Fruit fly (Drosophila melanogaster) whole organism, pupa: ENCODE measurements around the gene Gr28a.

ENCODE experiments used
- CG10348 ChIP-seq: fragments of 200-800 bp; sonication (Bioruptor generic); IDR thresholded peaks from 2 replicates; pipeline ENCODE4 v1.3.6; 2022; ENCODE audit warnings: missing biosample characterization, missing genetic modification characterization
- CG12605 ChIP-seq: fragments of 200-800 bp; sonication (Bioruptor generic); IDR thresholded peaks from 2 replicates; pipeline ENCODE4 v1.3.6; 2022; ENCODE audit warnings: missing biosample characterization, missing genetic modification characterization
- CG13204 ChIP-seq: fragments of 200-800 bp; sonication (Bioruptor generic); optimal IDR thresholded peaks from 2 replicates; lab custom pipeline; 2018; ENCODE audit warnings: missing biosample characterization, mild to moderate bottlenecking, missing genetic modification characterization, moderate library complexity
- CG14655 ChIP-seq: fragments of 200-800 bp; sonication (Bioruptor generic); optimal IDR thresholded peaks from 3 replicates; lab custom pipeline; 2017; ENCODE audit warnings: mild to moderate bottlenecking, missing biosample characterization, missing genetic modification reagents, missing genetic modification characterization
- CG15710 ChIP-seq: fragments of 200-800 bp; sonication (Bioruptor generic); optimal IDR thresholded peaks from 2 replicates; lab custom pipeline; 2018; ENCODE audit warnings: missing biosample characterization, mild to moderate bottlenecking, missing genetic modification characterization, moderate library complexity
- CG17806 ChIP-seq: fragments of 200-800 bp; sonication (Bioruptor generic); optimal IDR thresholded peaks from 2 replicates; lab custom pipeline; 2018; ENCODE audit warnings: missing biosample characterization, mild to moderate bottlenecking, missing genetic modification characterization, moderate library complexity
- CG32121 ChIP-seq: fragments of 200-800 bp; sonication (Bioruptor generic); IDR thresholded peaks from 2 replicates; pipeline ENCODE4 v1.3.6; 2022; ENCODE audit warnings: missing biosample characterization, missing genetic modification characterization
- CG34367 ChIP-seq: fragments of 200-800 bp; sonication (Bioruptor generic); optimal IDR thresholded peaks from 2 replicates; lab custom pipeline; 2018; ENCODE audit warnings: missing biosample characterization, mild to moderate bottlenecking, missing genetic modification characterization
- CG4496 ChIP-seq: fragments of 200-800 bp; sonication (Bioruptor generic); IDR thresholded peaks from 3 replicates; pipeline ENCODE4 v1.3.6; 2022; ENCODE audit warnings: missing biosample characterization, missing genetic modification characterization
- CG8159 ChIP-seq: fragments of 200-800 bp; sonication (Bioruptor generic); optimal IDR thresholded peaks from 3 replicates; lab custom pipeline; 2018; ENCODE audit warnings: missing biosample characterization, mild to moderate bottlenecking, missing genetic modification characterization, moderate library complexity
- CG8301 ChIP-seq: fragments of 200-800 bp; sonication (Bioruptor generic); optimal IDR thresholded peaks from 2 replicates; lab custom pipeline; 2018; ENCODE audit warnings: missing biosample characterization, mild to moderate bottlenecking, missing genetic modification characterization
- CG9948 ChIP-seq: fragments of 200-800 bp; sonication (Bioruptor generic); optimal IDR thresholded peaks from 2 replicates; lab custom pipeline; 2018; ENCODE audit warnings: missing biosample characterization, mild to moderate bottlenecking, missing genetic modification characterization, moderate library complexity
- D1 ChIP-seq: fragments of 200-800 bp; sonication (Bioruptor generic); optimal IDR thresholded peaks from 2 replicates; lab custom pipeline; 2018; ENCODE audit warnings: missing biosample characterization, mild to moderate bottlenecking, missing genetic modification characterization, moderate library complexity
- EcR ChIP-seq: fragments of 200-800 bp; sonication (Bioruptor generic); optimal IDR thresholded peaks from 3 replicates; lab custom pipeline; 2019; ENCODE audit warnings: missing biosample characterization, missing genetic modification characterization, mild to moderate bottlenecking, moderate library complexity, missing genetic modification reagents
- Ets98B ChIP-seq: fragments of 200-800 bp; sonication (Bioruptor generic); IDR thresholded peaks from 2 replicates; pipeline ENCODE4 v1.3.6; 2022; ENCODE audit warnings: missing biosample characterization, missing genetic modification characterization
- Pif1A ChIP-seq: fragments of 200-800 bp; sonication (Bioruptor generic); optimal IDR thresholded peaks from 3 replicates; lab custom pipeline; 2016; ENCODE audit warnings: missing biosample characterization, missing genetic modification characterization
- Pif1B ChIP-seq: fragments of 200-800 bp; sonication (Bioruptor generic); optimal IDR thresholded peaks from 3 replicates; lab custom pipeline; 2016; ENCODE audit warnings: missing biosample characterization, missing genetic modification characterization
- Snoo ChIP-seq: fragments of 200-800 bp; sonication (Bioruptor generic); optimal IDR thresholded peaks from 3 replicates; lab custom pipeline; 2017; ENCODE audit warnings: missing biosample characterization, mild to moderate bottlenecking, missing genetic modification characterization, inconsistent platforms
- fd96Ca ChIP-seq: fragments of 200-800 bp; sonication (Bioruptor generic); IDR thresholded peaks from 3 replicates; pipeline ENCODE4 v1.3.6; 2022; ENCODE audit warnings: missing biosample characterization, missing genetic modification characterization
- gl ChIP-seq: fragments of 200-800 bp; sonication (Bioruptor generic); optimal IDR thresholded peaks from 2 replicates; lab custom pipeline; 2018; ENCODE audit warnings: missing biosample characterization, mild to moderate bottlenecking, missing genetic modification characterization
- rn ChIP-seq: fragments of 200-800 bp; sonication (Bioruptor generic); IDR thresholded peaks from 2 replicates; pipeline ENCODE4 v1.3.6; 2022; ENCODE audit warnings: missing biosample characterization, missing genetic modification characterization

The Gr28a gene

DNA sequence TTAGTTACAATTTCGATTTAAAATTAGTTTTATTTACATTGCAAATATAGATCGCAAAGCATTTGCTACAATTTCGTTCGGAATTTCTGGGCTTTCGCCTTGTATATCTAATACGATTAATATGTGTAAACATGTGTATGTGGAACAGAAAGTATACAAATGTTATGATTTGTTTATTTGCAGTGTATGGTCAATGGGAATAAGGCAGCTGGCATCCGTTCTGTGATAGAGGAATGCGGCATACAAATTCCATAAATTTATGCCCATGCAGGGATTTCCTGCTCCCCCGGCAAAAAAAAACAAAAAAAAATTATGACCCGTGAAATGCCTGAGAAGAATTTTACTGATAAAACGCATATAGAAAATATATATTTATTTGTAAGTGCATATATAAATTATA is 32.2 kb upstream of the Gr28a start:
- TF ChIP-seq gl (tag; lab: Kevin White, UChicago), result no peak

DNA sequence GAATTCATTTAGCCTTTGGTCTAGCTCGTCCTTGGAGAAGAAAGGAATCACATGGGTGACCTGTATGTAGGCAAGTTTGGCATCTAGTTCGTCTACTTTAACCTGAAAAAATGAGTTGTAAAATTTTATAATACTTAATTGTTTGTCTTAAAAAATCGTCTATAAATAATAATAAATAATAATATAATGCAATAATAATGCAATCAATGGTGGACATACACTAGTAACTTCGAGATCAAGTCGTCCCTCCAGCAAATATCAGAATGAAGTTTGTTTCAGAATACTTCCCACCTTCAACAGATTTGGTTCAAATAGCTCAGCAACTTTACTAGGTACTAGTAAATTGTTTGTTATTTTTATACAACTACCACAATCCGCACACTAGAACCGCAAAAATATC is 20.4 kb upstream of the Gr28a start, which contains the start of gene CG6441:
Gene CG6441, plus strand, starts transcription at position 301 of the 400 bp plus-strand sequence.
- TF ChIP-seq CG17806 (tag; lab: Kevin White, UChicago) (no peak), CG8301 (tag; lab: Kevin White, UChicago) (no peak), CG9948 (tag; lab: Kevin White, UChicago) (no peak), fd96Ca (no peak), D1 (tag; lab: Kevin White, UChicago) (no peak), EcR (GFP tag; lab: Kevin White, UChicago) (no peak), Ets98B (GFP tag; lab: Robert Waterston, UW) (no peak), Pif1B (GFP tag; lab: Kevin White, UChicago) (no peak), CG12605 (GFP tag; lab: Robert Waterston, UW) (no peak), CG32121 (no peak), CG10348 (GFP tag; lab: Robert Waterston, UW) (no peak), CG4496 (GFP tag; lab: Robert Waterston, UW) (no peak), rn (GFP tag; lab: Robert Waterston, UW) (no peak), Snoo (tag; lab: Kevin White, UChicago) (no peak), CG8159 (tag; lab: Kevin White, UChicago) (no peak), gl (tag; lab: Kevin White, UChicago) (no peak)

DNA sequence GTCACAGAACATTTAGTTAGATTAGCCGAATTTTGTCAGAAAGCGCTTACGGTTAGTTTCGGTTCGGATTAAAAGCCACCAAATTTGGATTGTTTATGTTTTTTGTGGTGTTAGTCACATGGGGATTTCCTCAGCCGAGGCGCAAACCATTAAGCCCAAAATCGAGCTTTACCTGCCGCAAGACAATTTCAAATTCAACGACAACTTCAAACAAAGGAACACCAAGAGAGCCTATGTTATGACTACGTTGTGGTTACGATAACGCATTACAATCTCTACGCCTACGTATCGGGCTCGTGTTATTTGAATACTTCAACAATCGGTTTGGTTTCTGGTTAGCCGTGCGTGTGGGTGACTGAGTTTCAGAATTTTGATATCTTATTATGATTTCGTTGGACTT is 19.2 kb upstream of the Gr28a start:
- TF ChIP-seq CG8159 (tag; lab: Kevin White, UChicago), result no peak
- TF ChIP-seq fd96Ca, result no peak
- no peak for TF ChIP-seq CG15710 (tag; lab: Kevin White, UChicago)
- no peak for TF ChIP-seq CG9948 (tag; lab: Kevin White, UChicago)
- TF ChIP-seq CG32121, result no peak
- TF ChIP-seq gl (tag; lab: Kevin White, UChicago), result no peak
- no peak for TF ChIP-seq CG4496 (GFP tag; lab: Robert Waterston, UW)
- no peak for TF ChIP-seq CG34367
- TF ChIP-seq CG17806 (tag; lab: Kevin White, UChicago), result no peak
- TF ChIP-seq CG8301 (tag; lab: Kevin White, UChicago), result no peak
- TF ChIP-seq Pif1B (GFP tag; lab: Kevin White, UChicago), result no peak
- TF ChIP-seq CG13204 (GFP tag; lab: Kevin White, UChicago), result no peak

DNA sequence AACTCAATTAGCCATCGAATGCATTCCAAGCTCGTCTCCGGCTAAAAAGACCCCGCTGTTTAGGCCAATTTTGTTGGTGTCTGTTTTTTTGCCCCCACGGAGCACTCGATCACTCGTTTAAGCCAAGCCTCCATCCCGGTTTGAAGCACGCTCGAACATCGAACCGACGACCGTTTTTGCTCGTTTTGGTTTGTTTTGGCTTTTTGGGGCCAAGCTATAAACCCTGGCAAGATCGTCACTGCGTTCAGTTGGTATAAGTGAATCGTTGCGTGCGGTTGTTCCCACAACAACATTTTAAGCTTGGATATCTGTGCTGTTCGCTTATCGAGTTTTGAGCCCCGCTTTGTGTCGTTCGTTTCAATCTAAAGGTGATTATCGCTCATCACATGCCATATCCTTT is 12.3 kb upstream of the Gr28a start, which contains the start of gene CG6055:
Gene CG6055, plus strand, starts transcription at position 240 of the 400 bp plus-strand sequence.
- TF ChIP-seq Pif1A (peak; percentile 40), CG8159 (tag; lab: Kevin White, UChicago) (no peak), rn (GFP tag; lab: Robert Waterston, UW) (no peak), CG8301 (tag; lab: Kevin White, UChicago) (no peak), CG14655 (GFP tag; lab: Kevin White, UChicago) (no peak), CG13204 (GFP tag; lab: Kevin White, UChicago) (peak; percentile 64), CG10348 (GFP tag; lab: Robert Waterston, UW) (no peak), EcR (GFP tag; lab: Kevin White, UChicago) (peak; percentile 83), Pif1B (GFP tag; lab: Kevin White, UChicago) (peak; percentile 16), CG4496 (GFP tag; lab: Robert Waterston, UW) (no peak; the same call in 2 of the 3 replicates), CG34367 (peak; percentile 37), gl (tag; lab: Kevin White, UChicago) (peak; percentile 69), CG12605 (GFP tag; lab: Robert Waterston, UW) (peak; percentile 43; the same call in 1 of the 2 replicates), CG15710 (tag; lab: Kevin White, UChicago) (no peak), CG9948 (tag; lab: Kevin White, UChicago) (no peak), Ets98B (GFP tag; lab: Robert Waterston, UW) (peak; percentile 26; the same call in 1 of the 2 replicates), fd96Ca (no peak), CG17806 (tag; lab: Kevin White, UChicago) (no peak), Snoo (tag; lab: Kevin White, UChicago) (peak; percentile 22), CG32121 (no peak), D1 (tag; lab: Kevin White, UChicago) (no peak)
- TF ChIP-seq, all 21 proteins: peak for 9

DNA sequence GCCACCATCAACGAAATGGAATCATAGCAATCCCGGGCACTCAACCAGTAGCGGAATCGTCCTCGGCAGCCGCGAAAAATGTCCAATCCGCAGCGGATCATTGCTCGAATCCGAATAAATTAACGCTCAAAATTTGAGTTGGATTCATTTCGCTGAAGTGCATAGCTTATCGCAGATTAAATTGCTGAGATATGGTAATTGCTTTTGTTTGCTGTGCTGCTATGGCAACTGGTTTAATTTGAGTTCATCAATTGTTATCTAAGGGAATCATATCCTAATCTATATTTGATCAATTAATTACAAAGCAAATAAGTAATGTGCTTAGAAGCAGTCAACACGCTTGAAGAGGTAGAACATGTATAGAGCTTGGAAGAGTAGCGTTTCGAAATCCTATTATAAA is 8.1 kb upstream of the Gr28a start, which contains the start of gene Gr28b:
Gene Gr28b, minus strand, starts transcription at position 101 of the 400 bp plus-strand sequence.
- TF ChIP-seq CG8301 (tag; lab: Kevin White, UChicago), result no peak
- no peak for TF ChIP-seq Snoo (tag; lab: Kevin White, UChicago)
- no peak for TF ChIP-seq Ets98B (GFP tag; lab: Robert Waterston, UW)

DNA sequence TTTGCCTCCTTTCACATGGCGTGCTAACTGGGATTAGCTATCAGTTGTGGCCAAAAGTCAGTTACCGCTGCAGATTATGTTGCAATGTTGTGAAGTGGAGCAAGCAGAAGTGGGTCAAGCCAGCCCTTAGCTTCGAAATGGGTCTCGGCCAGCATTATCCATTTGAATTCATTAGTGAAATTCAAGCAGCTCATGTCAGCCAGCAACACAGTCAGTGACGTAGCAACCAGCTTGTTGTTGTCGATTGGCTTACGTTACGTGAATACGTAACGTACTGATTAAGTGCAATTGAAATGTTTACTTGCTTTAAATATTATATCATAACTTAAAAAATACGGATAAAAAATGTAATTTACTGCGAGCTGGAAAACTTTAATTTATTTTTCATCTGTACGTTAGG is 1.9 kb downstream of the Gr28a start:
- TF ChIP-seq D1 (tag; lab: Kevin White, UChicago), result peak; percentile 1
- no peak for TF ChIP-seq fd96Ca

DNA sequence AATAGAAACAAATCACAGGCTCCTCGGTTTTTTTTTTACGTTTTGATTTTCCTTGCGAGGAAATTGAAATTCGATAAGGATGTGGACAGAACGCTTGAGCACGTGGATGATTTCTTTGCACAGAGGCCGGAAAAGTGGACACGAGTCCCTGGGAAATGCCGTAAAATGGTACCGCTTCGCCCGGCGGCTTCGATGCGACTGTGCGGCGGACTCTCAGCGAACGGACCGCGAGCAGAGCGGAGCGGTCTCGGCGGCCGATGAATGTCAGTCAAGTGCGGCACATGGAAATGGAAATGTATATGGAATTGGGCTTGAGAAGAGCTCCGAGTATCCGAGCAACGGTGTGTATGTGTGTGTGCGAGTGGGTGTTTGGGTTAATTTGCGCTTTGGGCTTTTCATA is 3.0 kb downstream of the Gr28a start, which contains the start of gene santa-maria:
Gene santa-maria, minus strand, starts transcription at position 279 of the 400 bp plus-strand sequence.
- TF ChIP-seq CG34367, result no peak
- TF ChIP-seq rn (GFP tag; lab: Robert Waterston, UW), result 0 out of 2 replicates have a peak, but pooled peaks have one; percentile 13
- TF ChIP-seq Snoo (tag; lab: Kevin White, UChicago), result no peak
- TF ChIP-seq CG14655 (GFP tag; lab: Kevin White, UChicago), result no peak
- 0 out of 2 replicates have a peak, but pooled peaks have one; percentile 19 for TF ChIP-seq CG12605 (GFP tag; lab: Robert Waterston, UW)
- TF ChIP-seq CG13204 (GFP tag; lab: Kevin White, UChicago), result peak; percentile 72
- TF ChIP-seq Ets98B (GFP tag; lab: Robert Waterston, UW), result no peak
- no peak for TF ChIP-seq CG17806 (tag; lab: Kevin White, UChicago)
- TF ChIP-seq EcR (GFP tag; lab: Kevin White, UChicago), result no peak
